Fruit fly (Drosophila melanogaster) whole organism, wandering third instar larva: ENCODE results near the gene Osi23.

Experiments
- GATAd ChIP-seq: sonication (Bioruptor generic); optimal IDR thresholded peaks from 2 replicates; lab custom pipeline; 2016; ENCODE audit warnings: missing biosample characterization, missing genetic modification characterization
- Myc ChIP-seq: fragments of >200 bp; optimal IDR thresholded peaks from 2 replicates; lab custom pipeline; 2017
- Rel ChIP-seq, 2 experiments: fragments of 200-800 bp; sonication (Bioruptor generic) in 1 of 2; optimal IDR thresholded peaks; 2 replicates in 1 of 2; 3 replicates in 1 of 2; lab custom pipeline; 2016 to 2019; ENCODE audit warnings: mild to moderate bottlenecking in 2 of 2, missing biosample characterization in 2 of 2, missing genetic modification characterization in 2 of 2, moderate library complexity in 1 of 2
- br ChIP-seq: fragments of 200-800 bp; sonication (Bioruptor generic); optimal IDR thresholded peaks from 2 replicates; lab custom pipeline; 2016; ENCODE audit warnings: missing biosample characterization, missing genetic modification characterization
- brk ChIP-seq: fragments of 200-800 bp; sonication (Bioruptor generic); optimal IDR thresholded peaks from 2 replicates; lab custom pipeline; 2016; ENCODE audit warnings: missing biosample characterization, mild to moderate bottlenecking, missing genetic modification characterization
- dl ChIP-seq, 2 experiments: fragments of 175-275, 200-275 bp in 1 of 2; fragments of 200-275 bp in 1 of 2; sonication (Bioruptor generic); optimal IDR thresholded peaks; lab custom pipeline; 2018; ENCODE audit warnings: mild to moderate bottlenecking in 2 of 2, missing biosample characterization in 2 of 2, missing genetic modification characterization in 2 of 2, moderate library complexity in 2 of 2; ENCODE audit not compliant: partially characterized antibody in 2 of 2, insufficient read depth in 1 of 2
- h ChIP-seq: fragments of 200-800 bp; sonication (Bioruptor generic); optimal IDR thresholded peaks from 3 replicates; lab custom pipeline; 2016; ENCODE audit warnings: missing biosample characterization, mild to moderate bottlenecking, missing genetic modification characterization
- lola ChIP-seq: fragments of >200 bp; optimal IDR thresholded peaks from 2 replicates; lab custom pipeline; 2017; ENCODE audit warnings: missing biosample characterization, missing genetic modification characterization
- usp ChIP-seq: fragments of >200 bp; optimal IDR thresholded peaks from 2 replicates; lab custom pipeline; 2017; ENCODE audit warnings: missing biosample characterization, missing genetic modification characterization

DNA sequence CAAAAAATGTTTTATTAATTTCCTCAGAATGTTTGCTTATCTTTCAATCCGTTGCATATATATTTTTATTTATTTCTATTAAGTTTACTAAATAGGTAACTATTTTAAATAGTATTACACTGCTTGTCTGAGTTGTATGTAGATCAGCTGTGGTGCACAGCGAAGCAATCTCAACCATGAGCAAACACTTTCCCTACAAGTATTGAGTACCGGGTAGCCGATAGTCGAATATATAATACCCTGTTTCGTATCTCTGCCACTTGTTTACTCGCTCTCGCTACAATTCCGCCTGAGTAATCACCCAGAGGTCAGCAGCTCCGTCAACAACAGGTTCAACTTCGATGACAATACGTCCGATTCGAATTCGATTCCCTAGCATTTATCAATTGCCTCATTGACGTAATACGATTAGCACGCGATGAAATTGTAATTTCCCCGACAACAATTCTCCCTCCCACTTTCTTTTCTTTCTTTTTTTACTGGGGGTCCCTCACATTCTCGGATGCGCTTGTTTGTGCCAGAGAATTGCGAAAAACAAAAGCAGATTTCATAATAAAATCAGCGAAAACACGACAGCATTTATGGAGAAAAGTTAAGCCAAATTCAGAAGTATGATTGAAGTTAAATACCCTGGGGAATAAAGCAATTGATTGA is 6.0 kb upstream of the Osi23 start:
- TF ChIP-seq h (GFP tag; lab: Kevin White, UChicago) (no peak), GATAd (GFP tag; lab: Kevin White, UChicago) (no peak), brk (GFP tag; lab: Kevin White, UChicago) (no peak), lola (GFP tag; lab: Kevin White, UChicago) (no peak), br (GFP tag; lab: Kevin White, UChicago) (no peak), Myc (lab: Kevin White, UChicago) (no peak), usp (GFP tag; lab: Kevin White, UChicago) (no peak), dl (GFP tag; optimal IDR thresholded peaks at IDR 0.05; lab: Kevin White, UChicago; ENCODE audit: insufficient read depth in 1 of 2, partially characterized antibody in 2 of 2) (no peak), Rel (GFP tag; optimal IDR thresholded peaks at IDR 0.05; lab: Kevin White, UChicago) (no peak), Rel (tag; optimal IDR thresholded peaks at IDR 0.05; lab: Kevin White, UChicago) (peak; percentile 97)
